Fruit fly (Drosophila melanogaster): ENCODE results near the gene CG5556.

- TF ChIP-seq CG12942 (GFP tag; optimal IDR thresholded peaks at IDR 0.05) (no peak), CkIIα-i1 (GFP tag; IDR thresholded peaks at IDR 0.05) (no peak), Neu2 (GFP tag; optimal IDR thresholded peaks at IDR 0.05; ENCODE audit: borderline replicate concordance) (no peak), Gug (GFP tag; IDR thresholded peaks at IDR 0.05) (no peak), Meics (GFP tag; optimal IDR thresholded peaks at IDR 0.05) (no peak), CG14710 (tag; optimal IDR thresholded peaks at IDR 0.05) (no peak), emc (GFP tag; optimal IDR thresholded peaks at IDR 0.05) (no peak), CG12219 (GFP tag; optimal IDR thresholded peaks at IDR 0.05) (no peak), her (GFP tag; optimal IDR thresholded peaks at IDR 0.05) (no peak), Spps (tag; optimal IDR thresholded peaks at IDR 0.05) (no peak), z (GFP tag; IDR thresholded peaks at IDR 0.05) (no peak)
These were observed at the start of gene CG5556 for dm6 chr2L:1352768-1353167.

Data from whole organism, embryonic.